Fruit fly (Drosophila melanogaster): Measurements from ENCODE around the gene GATAd.

GATAd gene

DNA sequence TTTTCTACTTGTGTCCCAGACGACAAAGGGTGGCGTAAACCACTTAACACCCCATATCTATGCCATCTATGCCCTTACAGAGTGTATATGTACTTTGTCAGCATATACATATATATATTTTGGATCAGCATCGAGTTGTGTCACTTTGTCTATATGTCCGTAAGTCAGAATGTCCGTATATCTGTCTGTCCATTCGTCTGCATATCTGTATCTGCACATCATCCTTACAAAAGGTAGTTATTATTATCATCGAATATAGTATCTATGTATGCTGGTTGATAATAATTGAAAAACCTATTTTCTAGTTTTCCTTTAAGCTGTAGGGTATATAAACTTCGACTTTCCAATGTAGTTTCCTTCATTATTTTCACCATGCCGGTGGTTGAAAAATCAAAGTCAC is 17.6 kb downstream of the GATAd start (continued):
- peak in 1 of 2 experiments; percentile 2 for TF ChIP-seq chif (GFP tag; optimal IDR thresholded peaks at IDR 0.05)
- TF ChIP-seq Taf1 (GFP tag; IDR thresholded peaks at IDR 0.05): no peak
- no peak for TF ChIP-seq CG1647 (GFP tag; optimal IDR thresholded peaks at IDR 0.05)
- no peak for TF ChIP-seq CG12942 (GFP tag; optimal IDR thresholded peaks at IDR 0.05)
- TF ChIP-seq abd-A (tag; optimal IDR thresholded peaks at IDR 0.05): no peak
- no peak for TF ChIP-seq CG7928 (GFP tag; optimal IDR thresholded peaks at IDR 0.05)
- TF ChIP-seq CG31365 (tag; optimal IDR thresholded peaks at IDR 0.05): no peak
- TF ChIP-seq lola (GFP tag; optimal IDR thresholded peaks at IDR 0.05): peak in 1 of 3 experiments; percentile 79
- TF ChIP-seq gcm (GFP tag; optimal IDR thresholded peaks at IDR 0.05): peak; percentile 32
- TF ChIP-seq Hr51 (GFP tag; optimal IDR thresholded peaks at IDR 0.05): no peak
- TF ChIP-seq pfk (GFP tag; optimal IDR thresholded peaks at IDR 0.05): no peak
- TF ChIP-seq oc (tag; optimal IDR thresholded peaks at IDR 0.05): no peak
- no peak for TF ChIP-seq Sox102F (GFP tag; optimal IDR thresholded peaks at IDR 0.05)
- no peak for TF ChIP-seq BtbVII (GFP tag; optimal IDR thresholded peaks at IDR 0.05)
- TF ChIP-seq her (GFP tag; optimal IDR thresholded peaks at IDR 0.05): no peak
- no peak for TF ChIP-seq dm (GFP tag; optimal IDR thresholded peaks at IDR 0.05)
- TF ChIP-seq CG18619 (GFP tag; optimal IDR thresholded peaks at IDR 0.05): no peak
- TF ChIP-seq CG6765 (GFP tag; optimal IDR thresholded peaks at IDR 0.05): no peak
- TF ChIP-seq gsb-n (tag; optimal IDR thresholded peaks at IDR 0.05): peak; percentile 12
- TF ChIP-seq cad (GFP tag; optimal IDR thresholded peaks at IDR 0.05): no peak
- no peak for TF ChIP-seq sens-2 (GFP tag; IDR thresholded peaks at IDR 0.05)
- no peak for TF ChIP-seq CG17612 (GFP tag; IDR thresholded peaks at IDR 0.05)
- no peak for TF ChIP-seq Lpt (GFP tag; optimal IDR thresholded peaks at IDR 0.05)
- no peak for TF ChIP-seq org-1 (GFP tag; optimal IDR thresholded peaks at IDR 0.05)
- peak; percentile 36 for TF ChIP-seq CG17829 (tag; optimal IDR thresholded peaks at IDR 0.05)
- TF ChIP-seq unpg (GFP tag; optimal IDR thresholded peaks at IDR 0.05): no peak
- TF ChIP-seq Lim3 (GFP tag; IDR thresholded peaks at IDR 0.05): no peak
- no peak for TF ChIP-seq CG3281 (GFP tag; optimal IDR thresholded peaks at IDR 0.05)
- no peak for TF ChIP-seq wdn (GFP tag; IDR thresholded peaks at IDR 0.05)
- TF ChIP-seq tin (GFP tag; optimal IDR thresholded peaks at IDR 0.05): no peak
- TF ChIP-seq Stat92E (GFP tag; optimal IDR thresholded peaks at IDR 0.05): no peak
- TF ChIP-seq kay (GFP tag; optimal IDR thresholded peaks at IDR 0.05): no peak
- TF ChIP-seq CG2678 (tag; optimal IDR thresholded peaks at IDR 0.05): no peak
- no peak for TF ChIP-seq CG9876 (GFP tag; optimal IDR thresholded peaks at IDR 0.05)
- no peak for TF ChIP-seq salm (tag; optimal IDR thresholded peaks at IDR 0.05)
- no peak for TF ChIP-seq psq (GFP tag; optimal IDR thresholded peaks at IDR 0.05)
- peak; percentile 25 for TF ChIP-seq Oli (tag; optimal IDR thresholded peaks at IDR 0.05)
- no peak for TF ChIP-seq CG18476 (GFP tag; optimal IDR thresholded peaks at IDR 0.05)
- no peak for TF ChIP-seq CrebB (tag; optimal IDR thresholded peaks at IDR 0.05)
- no peak for TF ChIP-seq Myb (GFP tag; optimal IDR thresholded peaks at IDR 0.05)
- TF ChIP-seq Bteb2 (GFP tag; optimal IDR thresholded peaks at IDR 0.05): no peak
- TF ChIP-seq lilli (GFP tag; optimal IDR thresholded peaks at IDR 0.05): no peak
- TF ChIP-seq pnt (GFP tag; optimal IDR thresholded peaks at IDR 0.05): peak; percentile 2
- no peak for TF ChIP-seq CG4404 (GFP tag; IDR thresholded peaks at IDR 0.05)
- no peak for TF ChIP-seq stc (GFP tag; IDR thresholded peaks at IDR 0.05)
- TF ChIP-seq PHDP (tag; optimal IDR thresholded peaks at IDR 0.05): no peak
- no peak for TF ChIP-seq Hmr (GFP tag; optimal IDR thresholded peaks at IDR 0.05)
- no peak for TF ChIP-seq cg (GFP tag; optimal IDR thresholded peaks at IDR 0.05)
- TF ChIP-seq ems (GFP tag; optimal IDR thresholded peaks at IDR 0.05): no peak
- no peak for TF ChIP-seq CG13296 (GFP tag; optimal IDR thresholded peaks at IDR 0.05)
- TF ChIP-seq ap (GFP tag; IDR thresholded peaks at IDR 0.05): no peak
- TF ChIP-seq Nf-YB (GFP tag; optimal IDR thresholded peaks at IDR 0.05): peak; percentile 21

Data from whole organism, embryonic.